Worm (Caenorhabditis elegans) whole organism, L4 larva: ENCODE measurements around the gene sod-1.

ENCODE experiments used
- F10B5.3 ChIP-seq: sonication (generic microtip); optimal IDR thresholded peaks from 2 replicates; lab custom pipeline; 2016; ENCODE audit warnings: mild to moderate bottlenecking, missing genetic modification characterization, missing compliant biosample characterization
- F37D6.2 ChIP-seq: sonication (generic microtip); optimal IDR thresholded peaks from 2 replicates; lab custom pipeline; 2016; ENCODE audit warnings: mild to moderate bottlenecking, missing genetic modification characterization, missing compliant biosample characterization
- F44E2.7 ChIP-seq: fragments of 200-800 bp; sonication (Bioruptor generic); IDR thresholded peaks from 2 replicates; pipeline ENCODE4 v2.1.2; 2022; ENCODE audit warnings: missing genetic modification characterization, missing compliant biosample characterization
- F49E8.2 ChIP-seq: sonication (generic microtip); optimal IDR thresholded peaks from 2 replicates; lab custom pipeline; 2016; ENCODE audit warnings: missing compliant biosample characterization, mild to moderate bottlenecking, missing genetic modification characterization, borderline replicate concordance
- T26A8.4 ChIP-seq: fragments of 200-800 bp; sonication (Bioruptor generic); IDR thresholded peaks from 2 replicates; pipeline ENCODE4 v1.3.6; 2022; ENCODE audit warnings: missing genetic modification characterization, missing compliant biosample characterization
- ZK337.2 ChIP-seq: fragments of 200-800 bp; sonication (Bioruptor generic); IDR thresholded peaks from 2 replicates; pipeline ENCODE4 v1.3.6; 2022; ENCODE audit warnings: missing genetic modification reagents, missing genetic modification characterization, missing compliant biosample characterization
- aly-2 ChIP-seq: sonication (generic microtip); optimal IDR thresholded peaks from 2 replicates; lab custom pipeline; 2018; ENCODE audit warnings: missing biosample characterization, missing genetic modification characterization
- ama-1 ChIP-seq: fragments of 150-350 bp; optimal IDR thresholded peaks from 2 replicates; lab custom pipeline; 2014; ENCODE audit warnings: inconsistent platforms, mixed read lengths
- arid-1 ChIP-seq: fragments of 200-800 bp; sonication (Bioruptor generic); conservative IDR thresholded peaks from 2 replicates; pipeline ENCODE4 v1.3.6; 2022; ENCODE audit warnings: missing genetic modification reagents, missing genetic modification characterization, missing compliant biosample characterization
- ceh-20 ChIP-seq: fragments of 200-800 bp; sonication (Bioruptor generic); IDR thresholded peaks from 2 replicates; pipeline ENCODE4 v1.3.6; 2022; ENCODE audit warnings: missing genetic modification reagents, missing genetic modification characterization, missing compliant biosample characterization
- ceh-28 ChIP-seq: fragments of 150-350 bp; optimal IDR thresholded peaks from 2 replicates; lab custom pipeline; 2014; ENCODE audit warnings: missing biosample characterization, missing genetic modification reagents, missing genetic modification characterization
- ceh-62 ChIP-seq: sonication (generic microtip); optimal IDR thresholded peaks from 2 replicates; lab custom pipeline; 2017; ENCODE audit warnings: missing biosample characterization, missing genetic modification characterization
- cey-2 ChIP-seq: sonication (generic microtip); optimal IDR thresholded peaks from 3 replicates; lab custom pipeline; 2017; ENCODE audit warnings: missing genetic modification characterization, mild to moderate bottlenecking, missing compliant biosample characterization, antibody characterized with exemption, borderline replicate concordance; ENCODE audit not compliant: insufficient read depth
- ctbp-1 ChIP-seq: fragments of 200-800 bp; sonication (Bioruptor generic); IDR thresholded peaks from 2 replicates; pipeline ENCODE4 v1.3.6; 2022; ENCODE audit warnings: missing genetic modification reagents, missing genetic modification characterization, missing compliant biosample characterization
- daf-16 ChIP-seq, 3 experiments: sonication (generic microtip); optimal IDR thresholded peaks; 2 replicates each; lab custom pipeline; 2016 to 2017; ENCODE audit warnings: missing genetic modification characterization in 3 of 3, missing genetic modification reagents in 3 of 3, mild to moderate bottlenecking in 2 of 3, missing compliant biosample characterization in 2 of 3, missing biosample characterization in 1 of 3, moderate library complexity in 1 of 3
- daf-19 ChIP-seq: fragments of 200-800 bp; sonication (Bioruptor generic); conservative IDR thresholded peaks from 2 replicates; pipeline ENCODE4 v1.3.6; 2022; ENCODE audit warnings: missing genetic modification characterization, missing compliant biosample characterization
- daf-8 ChIP-seq: fragments of 200-800 bp; sonication (Bioruptor generic); IDR thresholded peaks from 2 replicates; pipeline ENCODE4 v1.3.6; 2022; ENCODE audit warnings: missing genetic modification characterization, missing compliant biosample characterization
- dmd-9 ChIP-seq: fragments of 200-800 bp; sonication (Bioruptor generic); IDR thresholded peaks from 2 replicates; pipeline ENCODE4 v1.3.6; 2022; ENCODE audit warnings: missing genetic modification reagents, missing genetic modification characterization, missing compliant biosample characterization
- dpl-1 ChIP-seq: fragments of 150-350 bp; optimal IDR thresholded peaks from 2 replicates; lab custom pipeline; 2014; ENCODE audit warnings: missing biosample characterization, missing genetic modification reagents, missing genetic modification characterization
- duxl-1 ChIP-seq: sonication (generic microtip); optimal IDR thresholded peaks from 2 replicates; lab custom pipeline; 2016; ENCODE audit warnings: mild to moderate bottlenecking, missing genetic modification characterization, moderate library complexity, missing compliant biosample characterization; ENCODE audit not compliant: poor library complexity
- egl-43 ChIP-seq: fragments of 200-800 bp; sonication (Bioruptor generic); IDR thresholded peaks from 2 replicates; pipeline ENCODE4 v1.3.6; 2022; ENCODE audit warnings: missing genetic modification reagents, missing genetic modification characterization, missing compliant biosample characterization
- fkh-10 ChIP-seq: fragments of 150-350 bp; optimal IDR thresholded peaks from 2 replicates; lab custom pipeline; 2014; ENCODE audit warnings: missing biosample characterization, missing genetic modification reagents, missing genetic modification characterization
- gei-8 ChIP-seq: fragments of 200-800 bp; sonication (Bioruptor generic); optimal IDR thresholded peaks from 2 replicates; lab custom pipeline; 2018; ENCODE audit warnings: mild to moderate bottlenecking, missing genetic modification characterization, missing compliant biosample characterization
- hlh-30 ChIP-seq: sonication (generic microtip); optimal IDR thresholded peaks from 2 replicates; lab custom pipeline; 2017; ENCODE audit warnings: antibody characterized with exemption, mild to moderate bottlenecking, missing genetic modification characterization, missing compliant biosample characterization; ENCODE audit not compliant: insufficient read depth
- hmg-1.1 ChIP-seq: fragments of 200-800 bp; sonication (Bioruptor generic); IDR thresholded peaks from 2 replicates; pipeline ENCODE4 v1.3.6; 2022; ENCODE audit warnings: missing genetic modification reagents, missing genetic modification characterization, missing compliant biosample characterization
- jun-1 ChIP-seq: fragments of 150-350 bp; optimal IDR thresholded peaks from 2 replicates; lab custom pipeline; 2014; ENCODE audit warnings: missing biosample characterization, missing genetic modification reagents, missing genetic modification characterization
- lin-15B ChIP-seq: fragments of 150-350 bp; sonication (generic microtip); optimal IDR thresholded peaks from 3 replicates; lab custom pipeline; 2014; ENCODE audit warnings: missing biosample characterization, missing genetic modification characterization
- lin-38 ChIP-seq: fragments of 200-800 bp; sonication (Bioruptor generic); IDR thresholded peaks from 2 replicates; pipeline ENCODE4 v1.3.6; 2022; ENCODE audit warnings: missing genetic modification reagents, missing genetic modification characterization, missing compliant biosample characterization
- lin-39 ChIP-seq: fragments of 150-350 bp; optimal IDR thresholded peaks from 2 replicates; lab custom pipeline; 2014; ENCODE audit warnings: missing biosample characterization, missing genetic modification reagents, missing genetic modification characterization
- lir-3 ChIP-seq: sonication (generic microtip); optimal IDR thresholded peaks from 2 replicates; lab custom pipeline; 2016; ENCODE audit warnings: mild to moderate bottlenecking, missing genetic modification characterization, missing compliant biosample characterization
- lsy-2 ChIP-seq, 2 experiments: fragments of 150-350 bp in 1 of 2; sonication (generic microtip) in 1 of 2; optimal IDR thresholded peaks; 2 replicates each; lab custom pipeline; 2014 to 2017; ENCODE audit warnings: missing biosample characterization in 2 of 2, missing genetic modification characterization in 2 of 2
- madf-5 ChIP-seq, 2 experiments: fragments of 200-800 bp; sonication (Bioruptor generic); IDR thresholded peaks; 2 replicates each; pipeline ENCODE4 v1.3.6; 2022; ENCODE audit warnings: missing compliant biosample characterization in 2 of 2, missing genetic modification characterization in 2 of 2
- mdt-29 ChIP-seq: fragments of 200-800 bp; sonication (Bioruptor generic); IDR thresholded peaks from 2 replicates; pipeline ENCODE4 v1.3.6; 2022; ENCODE audit warnings: missing genetic modification reagents, missing genetic modification characterization, missing compliant biosample characterization
- mxl-2 ChIP-seq: fragments of 200-800 bp; sonication (Bioruptor generic); conservative IDR thresholded peaks from 2 replicates; pipeline ENCODE4 v1.3.6; 2022; ENCODE audit warnings: missing genetic modification reagents, missing genetic modification characterization, missing compliant biosample characterization
- mxl-3 ChIP-seq: fragments of 200-800 bp; sonication (Bioruptor generic); optimal IDR thresholded peaks from 2 replicates; lab custom pipeline; 2018; ENCODE audit warnings: mild to moderate bottlenecking, missing genetic modification characterization, missing compliant biosample characterization
- nhr-11 ChIP-seq: fragments of 150-350 bp; optimal IDR thresholded peaks from 2 replicates; lab custom pipeline; 2014; ENCODE audit warnings: missing biosample characterization, missing genetic modification characterization
- nhr-237 ChIP-seq: sonication (generic microtip); optimal IDR thresholded peaks from 2 replicates; lab custom pipeline; 2017; ENCODE audit warnings: missing biosample characterization, missing genetic modification characterization
- nhr-25 ChIP-seq: sonication (generic microtip); optimal IDR thresholded peaks from 2 replicates; lab custom pipeline; 2017; ENCODE audit warnings: missing genetic modification characterization, mild to moderate bottlenecking, missing compliant biosample characterization, antibody characterized with exemption, moderate library complexity, borderline replicate concordance; ENCODE audit not compliant: insufficient read depth
- nhr-6 ChIP-seq: fragments of 150-350 bp; optimal IDR thresholded peaks from 2 replicates; lab custom pipeline; 2014; ENCODE audit warnings: missing biosample characterization, missing genetic modification characterization
- nhr-76 ChIP-seq: fragments of 150-350 bp; optimal IDR thresholded peaks from 2 replicates; lab custom pipeline; 2014; ENCODE audit warnings: missing biosample characterization, missing genetic modification characterization
- php-3 ChIP-seq: fragments of 200-800 bp; sonication (Bioruptor generic); IDR thresholded peaks from 2 replicates; pipeline ENCODE4 v1.3.6; 2022; ENCODE audit warnings: missing genetic modification reagents, missing genetic modification characterization, missing compliant biosample characterization
- rbr-2 ChIP-seq: sonication (generic microtip); optimal IDR thresholded peaks from 2 replicates; lab custom pipeline; 2016; ENCODE audit warnings: missing genotype, missing genetic modification characterization, missing compliant biosample characterization
- saeg-2 ChIP-seq: fragments of 200-800 bp; sonication (Bioruptor generic); IDR thresholded peaks from 2 replicates; pipeline ENCODE4 v1.3.6; 2022; ENCODE audit warnings: missing genetic modification reagents, missing genetic modification characterization, missing compliant biosample characterization
- skn-1 ChIP-seq: fragments of 150-350 bp; optimal IDR thresholded peaks from 2 replicates; lab custom pipeline; 2014; ENCODE audit warnings: missing biosample characterization, missing genetic modification characterization
- snpc-1.2 ChIP-seq: fragments of 200-800 bp; sonication (Bioruptor generic); IDR thresholded peaks from 2 replicates; pipeline ENCODE4 v1.3.6; 2022; ENCODE audit warnings: missing genetic modification reagents, missing genetic modification characterization, missing compliant biosample characterization
- snpc-4 ChIP-seq: fragments of 150-350 bp; optimal IDR thresholded peaks from 2 replicates; lab custom pipeline; 2014; ENCODE audit warnings: missing biosample characterization, missing genetic modification characterization
- spr-3 ChIP-seq: fragments of 200-800 bp; sonication (Bioruptor generic); optimal IDR thresholded peaks from 2 replicates; lab custom pipeline; 2018; ENCODE audit warnings: mild to moderate bottlenecking, missing genetic modification characterization, missing compliant biosample characterization
- tag-97 ChIP-seq: fragments of 200-800 bp; sonication (Bioruptor generic); IDR thresholded peaks from 2 replicates; pipeline ENCODE4 v1.3.6; 2022; ENCODE audit warnings: missing genetic modification characterization, missing compliant biosample characterization
- vab-7 ChIP-seq: fragments of 200-800 bp; sonication (Bioruptor generic); IDR thresholded peaks from 2 replicates; pipeline ENCODE4 v1.3.6; 2022; ENCODE audit warnings: missing genetic modification reagents, missing genetic modification characterization, missing compliant biosample characterization
- zip-2 ChIP-seq: fragments of 150-350 bp; optimal IDR thresholded peaks from 2 replicates; lab custom pipeline; 2014; ENCODE audit warnings: missing biosample characterization, missing genetic modification characterization

The sod-1 gene

DNA sequence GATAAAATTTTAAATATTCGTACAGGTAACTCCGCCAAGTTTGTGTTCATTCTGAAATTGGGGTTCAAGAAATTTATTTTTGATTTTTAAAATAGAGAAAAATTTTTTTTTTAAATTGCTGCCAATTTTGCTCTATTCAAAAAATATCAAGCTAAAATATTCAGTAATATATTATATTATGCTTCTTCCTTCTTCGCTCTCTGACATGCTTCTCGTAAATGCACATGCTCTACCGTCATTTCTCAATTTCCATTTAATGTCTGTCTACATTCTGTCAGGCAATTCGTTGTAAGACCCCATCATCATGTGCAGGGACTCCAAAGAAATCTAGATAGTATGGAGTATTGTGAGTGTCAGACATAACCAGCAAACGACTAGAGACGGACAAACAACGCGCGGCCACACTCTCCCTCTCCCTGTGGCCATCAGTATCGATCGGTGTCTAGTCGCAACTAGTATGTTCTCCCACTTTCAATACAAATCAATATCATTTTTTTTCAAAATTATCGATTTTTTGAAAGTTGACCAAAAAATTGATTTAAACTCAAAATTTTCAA, 22.4 kb downstream of the sod-1 start, which contains the start of the genes malt-1 and ceh-38 (continued):
- TF ChIP-seq rbr-2 (tag; lab: Kevin White, UChicago) (peak; percentile 96), madf-5 (GFP tag; IDR thresholded peaks at IDR 0.05; lab: Robert Waterston, UW) (no peak), php-3 (peak; percentile 82), nhr-76 (tag; lab: Kevin White, UChicago) (no peak), tag-97 (GFP tag; lab: Robert Waterston, UW) (no peak), cey-2 (tag; lab: Kevin White, UChicago) (peak; percentile 52), aly-2 (tag; lab: Kevin White, UChicago) (no peak), mxl-3 (GFP tag; lab: Kevin White, UChicago) (peak; percentile 93), spr-3 (peak; percentile 12), zip-2 (tag; lab: Kevin White, UChicago) (peak; percentile 77), lsy-2 (tag; optimal IDR thresholded peaks at IDR 0.05; lab: Kevin White, UChicago) (peak; percentile 94 to 97), daf-19 (GFP tag; lab: Robert Waterston, UW) (peak; percentile 79), lin-15B (peak; percentile 27), daf-8 (GFP tag; lab: Robert Waterston, UW) (no peak), hlh-30 (tag; lab: Kevin White, UChicago) (peak; percentile 99), F10B5.3 (peak; percentile 74), egl-43 (GFP tag; lab: Robert Waterston, UW) (peak; percentile 45; the same call in 1 of the 2 replicates), snpc-1.2 (GFP tag; lab: Robert Waterston, UW) (no peak), T26A8.4 (peak; percentile 88), lin-38 (peak; percentile 73), ama-1 (lab: Kevin White, UChicago) (no peak), ZK337.2 (GFP tag; lab: Robert Waterston, UW) (no peak), ceh-62 (tag; lab: Kevin White, UChicago) (no peak), F49E8.2 (tag; lab: Kevin White, UChicago) (no peak), gei-8 (no peak), daf-16 (GFP tag; optimal IDR thresholded peaks at IDR 0.05; lab: Kevin White, UChicago) (peak; percentile 32 to 34), daf-16 (tag; optimal IDR thresholded peaks at IDR 0.05; lab: Kevin White, UChicago) (peak; percentile 90), snpc-4 (tag; lab: Kevin White, UChicago) (peak; percentile 72), duxl-1 (tag; lab: Kevin White, UChicago) (peak; percentile 89), lin-39 (tag; lab: Kevin White, UChicago) (peak; percentile 65), nhr-11 (peak; percentile 98), mdt-29 (0 out of 2 replicates have a peak, but pooled peaks have one; percentile 31), vab-7 (GFP tag; lab: Robert Waterston, UW) (peak; percentile 77), hmg-1.1 (peak; percentile 96), F37D6.2 (tag; lab: Kevin White, UChicago) (peak; percentile 90), ctbp-1 (peak; percentile 88), arid-1 (GFP tag; lab: Robert Waterston, UW) (peak; percentile 89), ceh-20 (GFP tag; lab: Robert Waterston, UW) (peak; percentile 88), dmd-9 (GFP tag; lab: Robert Waterston, UW) (no peak), ceh-28 (no peak), skn-1 (tag; lab: Kevin White, UChicago) (peak; percentile 28), F44E2.7 (GFP tag; lab: Robert Waterston, UW) (0 out of 2 replicates have a peak, but pooled peaks have one; percentile 15), nhr-25 (tag; lab: Kevin White, UChicago) (peak; percentile 81), jun-1 (tag; lab: Kevin White, UChicago) (peak; percentile 81), dpl-1 (GFP tag; lab: Kevin White, UChicago) (peak; percentile 83), nhr-6 (peak; percentile 95), lir-3 (tag; lab: Kevin White, UChicago) (no peak), fkh-10 (GFP tag; lab: Kevin White, UChicago) (peak; percentile 97), mxl-2 (GFP tag; lab: Robert Waterston, UW) (no peak), saeg-2 (GFP tag; lab: Robert Waterston, UW) (0 out of 2 replicates have a peak, but pooled peaks have one; percentile 50), nhr-237 (tag; lab: Kevin White, UChicago) (no peak)
